Worm (Caenorhabditis elegans): ENCODE data around the gene mai-1.
A peak's percentile ranks its signal among the peaks of the same experiment; 100 is the strongest.

Gene mai-1

ce11 chrX:3117204-3117603 is 815 bp upstream of the mai-1 start:
- TF ChIP-seq elt-2 (tag; optimal IDR thresholded peaks at IDR 0.05) (peak; percentile 87), ceh-19 (GFP tag; optimal IDR thresholded peaks at IDR 0.05) (no peak)

ce11 chrX:3115134-3116032 is 1.0 kb downstream of the mai-1 start:
- TF ChIP-seq lin-11 (tag; optimal IDR thresholded peaks at IDR 0.05), result no peak
- no peak for TF ChIP-seq pros-1 (tag; optimal IDR thresholded peaks at IDR 0.05)
- TF ChIP-seq hlh-30 (tag; optimal IDR thresholded peaks at IDR 0.05; ENCODE audit: insufficient read depth), result peak; percentile 7
- no peak for TF ChIP-seq odd-2 (tag; optimal IDR thresholded peaks at IDR 0.05)
- TF ChIP-seq T23F11.4 (GFP tag; optimal IDR thresholded peaks at IDR 0.05), result no peak
- TF ChIP-seq unc-86 (tag; optimal IDR thresholded peaks at IDR 0.05), result no peak
- no peak for TF ChIP-seq eyg-1 (tag; optimal IDR thresholded peaks at IDR 0.05)
- no peak for TF ChIP-seq unc-3 (GFP tag; conservative IDR thresholded peaks at IDR 0.05)
- no peak for TF ChIP-seq unc-3 (tag; optimal IDR thresholded peaks at IDR 0.05)
- peak; percentile 34 for TF ChIP-seq mec-3 (tag; optimal IDR thresholded peaks at IDR 0.05; ENCODE audit: borderline replicate concordance)
- TF ChIP-seq ceh-6 (GFP tag; optimal IDR thresholded peaks at IDR 0.05), result no peak
- no peak for TF ChIP-seq ahr-1 (tag; optimal IDR thresholded peaks at IDR 0.05)
- TF ChIP-seq hlh-6 (tag; optimal IDR thresholded peaks at IDR 0.05), result no peak
- TF ChIP-seq lim-6 (tag; optimal IDR thresholded peaks at IDR 0.05), result no peak
- peak; percentile 27 for TF ChIP-seq elt-2 (tag; optimal IDR thresholded peaks at IDR 0.05)

ce11 chrX:3114306-3115133 is 1.9 kb downstream of the mai-1 start, which contains the start of gene gpd-2:
TSS of gene gpd-2 (minus strand) at chrX:3114689.
- TF ChIP-seq che-1 (tag; optimal IDR thresholded peaks at IDR 0.05) (no peak), C08G9.2 (tag; optimal IDR thresholded peaks at IDR 0.05) (no peak), sdc-2 (tag; optimal IDR thresholded peaks at IDR 0.05) (no peak)

ce11 chrX:3112946-3113427 is 3.4 kb downstream of the mai-1 start, which contains the start of gene gpd-3:
TSS of gene gpd-3 (minus strand) at chrX:3113341.
- TF ChIP-seq Y22D7AL.16 (tag; optimal IDR thresholded peaks at IDR 0.05), result no peak
- no peak for TF ChIP-seq ceh-34 (tag; optimal IDR thresholded peaks at IDR 0.05)
- TF ChIP-seq ttx-3 (tag; optimal IDR thresholded peaks at IDR 0.05), result no peak
- TF ChIP-seq lim-6 (tag; optimal IDR thresholded peaks at IDR 0.05), result no peak
- TF ChIP-seq sox-2 (GFP tag; IDR thresholded peaks at IDR 0.05), result no peak
- no peak for TF ChIP-seq K02D7.2 (tag; optimal IDR thresholded peaks at IDR 0.05)
- TF ChIP-seq dve-1 (tag; optimal IDR thresholded peaks at IDR 0.05), result no peak
- no peak for TF ChIP-seq ceh-22 (tag; optimal IDR thresholded peaks at IDR 0.05)
- no peak for TF ChIP-seq K09A11.1 (tag; optimal IDR thresholded peaks at IDR 0.05; ENCODE audit: insufficient read depth)
- TF ChIP-seq unc-3 (GFP tag; conservative IDR thresholded peaks at IDR 0.05), result no peak
- TF ChIP-seq unc-3 (tag; optimal IDR thresholded peaks at IDR 0.05), result no peak
- no peak for TF ChIP-seq ref-2 (tag; optimal IDR thresholded peaks at IDR 0.05)
- TF ChIP-seq hlh-30 (tag; optimal IDR thresholded peaks at IDR 0.05; ENCODE audit: insufficient read depth), result no peak
- no peak for TF ChIP-seq hlh-13 (GFP tag; optimal IDR thresholded peaks at IDR 0.05)
- no peak for TF ChIP-seq pag-3 (tag; optimal IDR thresholded peaks at IDR 0.05; ENCODE audit: borderline replicate concordance)
- TF ChIP-seq F13H6.1 (tag; optimal IDR thresholded peaks at IDR 0.05), result no peak
- no peak for TF ChIP-seq unc-86 (tag; optimal IDR thresholded peaks at IDR 0.05)
- no peak for TF ChIP-seq hlh-8 (tag; optimal IDR thresholded peaks at IDR 0.05)
- TF ChIP-seq gmeb-2 (tag; optimal IDR thresholded peaks at IDR 0.05), result no peak
- no peak for TF ChIP-seq unc-42 (tag; optimal IDR thresholded peaks at IDR 0.05)
- TF ChIP-seq ztf-16 (tag; optimal IDR thresholded peaks at IDR 0.05), result no peak
